Fruit fly (Drosophila melanogaster): ENCODE results near the gene CG32512.

Gene CG32512

DNA sequence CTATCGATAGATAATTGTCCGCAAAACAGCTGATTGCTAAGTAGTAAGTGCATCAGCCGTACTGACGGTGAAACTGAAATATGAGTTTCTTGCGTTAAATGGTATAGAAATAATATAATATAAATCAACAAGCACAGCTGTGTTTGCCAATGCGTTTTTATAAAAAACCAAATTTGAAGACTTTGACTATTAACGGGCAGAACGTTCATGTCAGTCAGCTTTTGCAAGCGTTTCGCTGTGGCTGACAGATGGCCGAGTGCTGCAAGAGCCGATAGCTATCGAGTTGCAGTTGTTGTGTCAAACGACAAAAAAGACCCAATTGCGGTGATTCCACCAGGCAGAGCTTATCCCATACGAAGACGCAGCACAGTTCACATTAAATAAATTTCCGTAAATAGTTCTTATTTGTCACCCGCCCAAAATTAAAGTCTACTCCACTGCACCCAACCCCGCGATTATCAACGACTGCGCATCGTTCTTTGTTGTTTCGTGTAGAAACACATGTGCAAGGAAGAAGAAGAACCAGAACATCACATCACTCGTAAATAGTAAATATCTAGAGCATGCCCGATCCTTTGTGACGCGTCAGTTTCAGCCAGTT lies 49.6 kb upstream of the CG32512 start, which contains the start of the genes unc and CG15445 (continued):
- peak; percentile 20 for TF ChIP-seq NfI (GFP tag; optimal IDR thresholded peaks at IDR 0.05)
- TF ChIP-seq tgo (GFP tag; IDR thresholded peaks at IDR 0.05): no peak
- no peak for TF ChIP-seq peb (GFP tag; IDR thresholded peaks at IDR 0.05)
- TF ChIP-seq CG10543 (GFP tag; optimal IDR thresholded peaks at IDR 0.05): no peak
- TF ChIP-seq CG11723 (GFP tag; optimal IDR thresholded peaks at IDR 0.05): no peak
- TF ChIP-seq Poxn (GFP tag; IDR thresholded peaks at IDR 0.05): no peak
- no peak for TF ChIP-seq Doc2 (GFP tag; IDR thresholded peaks at IDR 0.05)
- no peak for TF ChIP-seq Tbp (GFP tag; optimal IDR thresholded peaks at IDR 0.05)
- TF ChIP-seq Gug (GFP tag; IDR thresholded peaks at IDR 0.05): peak; percentile 66; the same call in 2 of the 4 replicates
- TF ChIP-seq CG11504 (tag; optimal IDR thresholded peaks at IDR 0.05): peak; percentile 76
- no peak for TF ChIP-seq ATbp (GFP tag; optimal IDR thresholded peaks at IDR 0.05)
- TF ChIP-seq CG5953 (GFP tag; IDR thresholded peaks at IDR 0.05): no peak
- TF ChIP-seq Max (GFP tag; optimal IDR thresholded peaks at IDR 0.05): peak; percentile 35
- no peak for TF ChIP-seq bowl (GFP tag; IDR thresholded peaks at IDR 0.05)
- no peak for TF ChIP-seq CG4360 (GFP tag; IDR thresholded peaks at IDR 0.05)
- TF ChIP-seq ro (GFP tag; IDR thresholded peaks at IDR 0.05): no peak
- TF ChIP-seq hbn (GFP tag; IDR thresholded peaks at IDR 0.05; ENCODE audit: partially characterized antibody): peak; percentile 70; the same call in 1 of the 2 replicates
- no peak for TF ChIP-seq CG4730 (GFP tag; IDR thresholded peaks at IDR 0.05)
- no peak for TF ChIP-seq CG2875 (GFP tag; optimal IDR thresholded peaks at IDR 0.05)
- TF ChIP-seq cwo (GFP tag; optimal IDR thresholded peaks at IDR 0.05): no peak
- no peak for TF ChIP-seq CG12236 (GFP tag; optimal IDR thresholded peaks at IDR 0.05)
- no peak for TF ChIP-seq h (optimal IDR thresholded peaks at IDR 0.05)
- TF ChIP-seq fd102C (GFP tag; optimal IDR thresholded peaks at IDR 0.05): no peak
- peak; percentile 83 for TF ChIP-seq inv (GFP tag; IDR thresholded peaks at IDR 0.05; ENCODE audit: partially characterized antibody)
- no peak for TF ChIP-seq abd-A (tag; optimal IDR thresholded peaks at IDR 0.05)
- no peak for TF ChIP-seq CG12219 (GFP tag; optimal IDR thresholded peaks at IDR 0.05)
- TF ChIP-seq CG3995 (GFP tag; optimal IDR thresholded peaks at IDR 0.05): peak; percentile 11
- no peak for TF ChIP-seq sim (GFP tag; IDR thresholded peaks at IDR 0.05)
- no peak for TF ChIP-seq CG8944 (GFP tag; optimal IDR thresholded peaks at IDR 0.05)
- TF ChIP-seq CG7963 (GFP tag; IDR thresholded peaks at IDR 0.05; ENCODE audit: partially characterized antibody): peak; percentile 81
- peak; percentile 75 for TF ChIP-seq E2f2 (GFP tag; IDR thresholded peaks at IDR 0.05)
- TF ChIP-seq CG15696 (tag; optimal IDR thresholded peaks at IDR 0.05): no peak
- TF ChIP-seq CG43689 (GFP tag; IDR thresholded peaks at IDR 0.05): no peak
- TF ChIP-seq CG8290 (GFP tag; optimal IDR thresholded peaks at IDR 0.05): peak; percentile 48
- no peak for TF ChIP-seq CG8290 (tag; optimal IDR thresholded peaks at IDR 0.05)
- TF ChIP-seq CG17612 (GFP tag; IDR thresholded peaks at IDR 0.05): no peak
- TF ChIP-seq disco-r (GFP tag; optimal IDR thresholded peaks at IDR 0.05): peak; percentile 29
- no peak for TF ChIP-seq wek (GFP tag; optimal IDR thresholded peaks at IDR 0.05)
- TF ChIP-seq D19B (GFP tag; optimal IDR thresholded peaks at IDR 0.05): no peak
- peak; percentile 43 for TF ChIP-seq CG9215 (GFP tag; IDR thresholded peaks at IDR 0.05)
- TF ChIP-seq dimm (GFP tag; IDR thresholded peaks at IDR 0.05): no peak
- no peak for TF ChIP-seq CG17359 (tag; optimal IDR thresholded peaks at IDR 0.05)
- no peak for TF ChIP-seq Kr (GFP tag; optimal IDR thresholded peaks at IDR 0.05)
- TF ChIP-seq zen (tag; optimal IDR thresholded peaks at IDR 0.05): peak; percentile 41
- no peak for TF ChIP-seq oc (tag; optimal IDR thresholded peaks at IDR 0.05)
- no peak for TF ChIP-seq CG12391 (tag; optimal IDR thresholded peaks at IDR 0.05)
- TF ChIP-seq CG13894 (tag; optimal IDR thresholded peaks at IDR 0.05): no peak
- no peak for TF ChIP-seq ap (GFP tag; IDR thresholded peaks at IDR 0.05)
- no peak for TF ChIP-seq tap (tag; optimal IDR thresholded peaks at IDR 0.05)
- no peak for TF ChIP-seq unpg (GFP tag; optimal IDR thresholded peaks at IDR 0.05)
- no peak for TF ChIP-seq cas (GFP tag; IDR thresholded peaks at IDR 0.05)
- no peak for TF ChIP-seq ken (GFP tag; IDR thresholded peaks at IDR 0.05)

All from whole organism, embryonic.